Worm (Caenorhabditis elegans) whole organism, young adult: ENCODE data around the gene nhr-156.

Experiments
- F49E8.2 ChIP-seq: sonication (generic microtip); optimal IDR thresholded peaks from 3 replicates; lab custom pipeline; 2017; ENCODE audit warnings: missing genetic modification characterization, mild to moderate bottlenecking, missing compliant biosample characterization, antibody characterized with exemption, moderate library complexity; ENCODE audit not compliant: insufficient read depth
- F55B11.4 ChIP-seq: sonication (generic microtip); optimal IDR thresholded peaks from 2 replicates; lab custom pipeline; 2016; ENCODE audit warnings: missing compliant biosample characterization, missing genetic modification characterization, borderline replicate concordance; ENCODE audit not compliant: insufficient read depth
- F57A8.1 ChIP-seq: fragments of 200-800 bp; sonication (Bioruptor generic); optimal IDR thresholded peaks from 2 replicates; lab custom pipeline; 2018; ENCODE audit warnings: mild to moderate bottlenecking, missing genetic modification characterization, moderate library complexity, missing compliant biosample characterization
- F57C9.4 ChIP-seq: sonication (generic microtip); optimal IDR thresholded peaks from 2 replicates; lab custom pipeline; 2017; ENCODE audit warnings: mild to moderate bottlenecking, missing genetic modification characterization, missing compliant biosample characterization
- K12H6.12 ChIP-seq: fragments of 200-800 bp; sonication (Bioruptor generic); optimal IDR thresholded peaks from 2 replicates; lab custom pipeline; 2018; ENCODE audit warnings: mild to moderate bottlenecking, missing genetic modification characterization, missing compliant biosample characterization
- Y53F4B.3 ChIP-seq: fragments of 200-800 bp; sonication (Bioruptor generic); IDR thresholded peaks from 2 replicates; pipeline ENCODE4 v1.3.6; 2022; ENCODE audit warnings: missing genetic modification reagents, missing genetic modification characterization, missing compliant biosample characterization
- Y67H2A.10 ChIP-seq: fragments of 200-800 bp; sonication (Bioruptor generic); conservative IDR thresholded peaks from 2 replicates; pipeline ENCODE4 v1.3.6; 2022; ENCODE audit warnings: missing genetic modification reagents, missing genetic modification characterization, missing compliant biosample characterization
- ZK185.1 ChIP-seq: sonication (generic microtip); optimal IDR thresholded peaks from 2 replicates; lab custom pipeline; 2016; ENCODE audit warnings: mild to moderate bottlenecking, missing genetic modification characterization, missing compliant biosample characterization; ENCODE audit not compliant: poor library complexity, severe bottlenecking
- athp-1 ChIP-seq: sonication (generic microtip); optimal IDR thresholded peaks from 2 replicates; lab custom pipeline; 2017; ENCODE audit warnings: mild to moderate bottlenecking, missing genetic modification characterization, missing compliant biosample characterization
- attf-5 ChIP-seq: fragments of 200-800 bp; sonication (Bioruptor generic); optimal IDR thresholded peaks from 2 replicates; lab custom pipeline; 2018; ENCODE audit warnings: mild to moderate bottlenecking, missing genetic modification characterization, missing compliant biosample characterization
- cebp-1 ChIP-seq, 2 experiments: fragments of 200-800 bp in 1 of 2; sonication (Bioruptor generic) in 1 of 2; sonication (generic microtip) in 1 of 2; IDR thresholded peaks in 1 of 2; optimal IDR thresholded peaks in 1 of 2; 2 replicates each; pipeline versions ENCODE4 v1.3.6 to Lab custom; 2017 to 2022; ENCODE audit warnings: missing compliant biosample characterization in 2 of 2, missing genetic modification characterization in 2 of 2, mild to moderate bottlenecking in 1 of 2, missing genetic modification reagents in 1 of 2, moderate library complexity in 1 of 2
- ceh-100 ChIP-seq: fragments of 200-800 bp; sonication (Bioruptor generic); IDR thresholded peaks from 2 replicates; pipeline ENCODE4 v1.3.6; 2022; ENCODE audit warnings: missing genetic modification reagents, missing genetic modification characterization, missing compliant biosample characterization
- ceh-40 ChIP-seq: fragments of 200-800 bp; sonication (Bioruptor generic); IDR thresholded peaks from 2 replicates; pipeline ENCODE4 v1.3.6; 2022; ENCODE audit warnings: missing genetic modification characterization, missing compliant biosample characterization
- ceh-91 ChIP-seq: fragments of 200-800 bp; sonication (Bioruptor generic); IDR thresholded peaks from 2 replicates; pipeline ENCODE4 v1.3.6; 2022; ENCODE audit warnings: missing genetic modification reagents, missing genetic modification characterization, missing compliant biosample characterization
- dox-1 ChIP-seq: fragments of 200-800 bp; sonication (Bioruptor generic); IDR thresholded peaks from 2 replicates; pipeline ENCODE4 v1.3.6; 2022; ENCODE audit warnings: missing genetic modification reagents, missing genetic modification characterization, missing compliant biosample characterization
- dpl-1 ChIP-seq: fragments of 150-350 bp; optimal IDR thresholded peaks from 2 replicates; lab custom pipeline; 2014; ENCODE audit warnings: missing biosample characterization, missing genetic modification reagents, missing genetic modification characterization
- egrh-3 ChIP-seq: fragments of 200-800 bp; sonication (Bioruptor generic); IDR thresholded peaks from 2 replicates; pipeline ENCODE4 v1.3.6; 2022; ENCODE audit warnings: missing genetic modification reagents, missing genetic modification characterization, missing compliant biosample characterization
- gei-17 ChIP-seq: fragments of 200-800 bp; sonication (Bioruptor generic); optimal IDR thresholded peaks from 2 replicates; lab custom pipeline; 2018; ENCODE audit warnings: mild to moderate bottlenecking, missing genetic modification characterization, missing compliant biosample characterization
- hmg-20 ChIP-seq: fragments of 200-800 bp; sonication (Bioruptor generic); IDR thresholded peaks from 2 replicates; pipeline ENCODE4 v1.3.6; 2022; ENCODE audit warnings: missing genetic modification reagents, missing genetic modification characterization, missing compliant biosample characterization
- hrde-1 ChIP-seq: sonication (generic microtip); optimal IDR thresholded peaks from 2 replicates; lab custom pipeline; 2016; ENCODE audit warnings: missing genetic modification characterization, mild to moderate bottlenecking, missing compliant biosample characterization, moderate library complexity, missing genotype, missing genetic modification reagents, borderline replicate concordance
- lag-1 ChIP-seq: fragments of 200-800 bp; sonication (Bioruptor generic); IDR thresholded peaks from 2 replicates; pipeline ENCODE4 v1.3.6; 2022; ENCODE audit warnings: missing genetic modification reagents, missing genetic modification characterization, missing compliant biosample characterization
- lir-1 ChIP-seq: fragments of 200-800 bp; sonication (Bioruptor generic); conservative IDR thresholded peaks from 2 replicates; pipeline ENCODE4 v1.3.6; 2022; ENCODE audit warnings: missing genetic modification reagents, missing genetic modification characterization, missing compliant biosample characterization
- lsl-1 ChIP-seq: fragments of 200-800 bp; sonication (Bioruptor generic); optimal IDR thresholded peaks from 2 replicates; lab custom pipeline; 2018; ENCODE audit warnings: mild to moderate bottlenecking, missing genetic modification characterization, moderate library complexity, missing compliant biosample characterization
- madf-10 ChIP-seq: sonication (generic microtip); optimal IDR thresholded peaks from 2 replicates; lab custom pipeline; 2016; ENCODE audit warnings: mild to moderate bottlenecking, missing genetic modification characterization, missing compliant biosample characterization
- madf-6 ChIP-seq: fragments of 200-800 bp; sonication (Bioruptor generic); IDR thresholded peaks from 2 replicates; pipeline ENCODE4 v1.3.6; 2022; ENCODE audit warnings: missing genetic modification reagents, missing genetic modification characterization, missing compliant biosample characterization
- nfya-1 ChIP-seq: sonication (generic microtip); optimal IDR thresholded peaks from 2 replicates; lab custom pipeline; 2017; ENCODE audit warnings: antibody characterized with exemption, missing compliant biosample characterization, missing genetic modification characterization, borderline replicate concordance; ENCODE audit not compliant: insufficient read depth
- nfya-2 ChIP-seq: fragments of 200-800 bp; sonication (Bioruptor generic); IDR thresholded peaks from 2 replicates; pipeline ENCODE4 v1.3.6; 2022; ENCODE audit warnings: missing genetic modification reagents, missing genetic modification characterization, missing compliant biosample characterization
- nfyb-1 ChIP-seq: fragments of 200-800 bp; sonication (Bioruptor generic); IDR thresholded peaks from 2 replicates; pipeline ENCODE4 v1.3.6; 2022; ENCODE audit warnings: missing genetic modification reagents, missing genetic modification characterization, missing compliant biosample characterization
- nhr-179 ChIP-seq: sonication (generic microtip); optimal IDR thresholded peaks from 2 replicates; lab custom pipeline; 2016; ENCODE audit warnings: mild to moderate bottlenecking, missing genetic modification characterization, missing compliant biosample characterization
- repo-1 ChIP-seq: sonication (generic microtip); optimal IDR thresholded peaks from 2 replicates; lab custom pipeline; 2017; ENCODE audit warnings: mild to moderate bottlenecking, missing genetic modification characterization, missing compliant biosample characterization
- sptf-2 ChIP-seq: fragments of 200-800 bp; sonication (Bioruptor generic); optimal IDR thresholded peaks from 2 replicates; lab custom pipeline; 2018; ENCODE audit warnings: mild to moderate bottlenecking, missing genetic modification characterization, missing compliant biosample characterization
- tbp1 ChIP-seq: fragments of 200-800 bp; sonication (Bioruptor generic); optimal IDR thresholded peaks from 2 replicates; lab custom pipeline; 2018; ENCODE audit warnings: mild to moderate bottlenecking, missing genetic modification characterization, missing compliant biosample characterization
- zfh-2 ChIP-seq: fragments of 200-800 bp; sonication (Bioruptor generic); conservative IDR thresholded peaks from 2 replicates; pipeline ENCODE4 v1.3.6; 2022; ENCODE audit warnings: missing genetic modification reagents, missing genetic modification characterization, missing compliant biosample characterization
- ztf-18 ChIP-seq: sonication (generic microtip); optimal IDR thresholded peaks from 2 replicates; lab custom pipeline; 2016; ENCODE audit warnings: missing genotype, mild to moderate bottlenecking, missing genetic modification characterization, missing compliant biosample characterization

nhr-156 gene

ce11 chrV:3894661-3895060 lies 11.2 kb upstream of the nhr-156 start, which contains the start of gene sre-9:
Gene sre-9 (plus strand): TSS chrV:3894961.
- TF ChIP-seq tbp1 (GFP tag; lab: Kevin White, UChicago) (no peak), lsl-1 (GFP tag; lab: Kevin White, UChicago) (no peak), athp-1 (no peak), K12H6.12 (tag; lab: Kevin White, UChicago) (no peak), ceh-40 (no peak), madf-10 (tag; lab: Kevin White, UChicago) (no peak), ztf-18 (tag; lab: Kevin White, UChicago) (no peak), Y53F4B.3 (GFP tag; lab: Robert Waterston, UW) (no peak), F57C9.4 (tag; lab: Kevin White, UChicago) (no peak), F57A8.1 (no peak), madf-6 (GFP tag; lab: Robert Waterston, UW) (no peak), lir-1 (GFP tag; lab: Robert Waterston, UW) (no peak), hrde-1 (tag; lab: Kevin White, UChicago) (no peak), attf-5 (GFP tag; lab: Kevin White, UChicago) (no peak), nfya-1 (tag; lab: Kevin White, UChicago) (no peak), F55B11.4 (no peak), dox-1 (GFP tag; lab: Robert Waterston, UW) (no peak)

ce11 chrV:3896018-3896417 lies 9.9 kb upstream of the nhr-156 start:
- TF ChIP-seq nhr-179 (no peak), lag-1 (GFP tag; lab: Robert Waterston, UW) (no peak), repo-1 (tag; lab: Kevin White, UChicago) (no peak), ceh-40 (no peak), madf-10 (tag; lab: Kevin White, UChicago) (no peak), cebp-1 (GFP tag; IDR thresholded peaks at IDR 0.05; lab: Robert Waterston, UW) (no peak), cebp-1 (tag; optimal IDR thresholded peaks at IDR 0.05; lab: Kevin White, UChicago) (no peak), ZK185.1 (tag; lab: Kevin White, UChicago) (no peak), attf-5 (GFP tag; lab: Kevin White, UChicago) (no peak), nfyb-1 (GFP tag; lab: Robert Waterston, UW) (no peak), nfya-2 (no peak), egrh-3 (GFP tag; lab: Robert Waterston, UW) (no peak), F49E8.2 (tag; lab: Kevin White, UChicago) (no peak), lsl-1 (GFP tag; lab: Kevin White, UChicago) (no peak), sptf-2 (GFP tag; lab: Kevin White, UChicago) (no peak)

- TF ChIP-seq Y53F4B.3 (GFP tag; lab: Robert Waterston, UW) (no peak), madf-6 (GFP tag; lab: Robert Waterston, UW) (no peak), ceh-91 (GFP tag; lab: Robert Waterston, UW) (no peak), dpl-1 (GFP tag; lab: Kevin White, UChicago) (no peak), hmg-20 (GFP tag; lab: Robert Waterston, UW) (no peak), F49E8.2 (tag; lab: Kevin White, UChicago) (no peak), ceh-100 (GFP tag; lab: Robert Waterston, UW) (no peak), Y67H2A.10 (GFP tag; lab: Robert Waterston, UW) (no peak), lag-1 (GFP tag; lab: Robert Waterston, UW) (no peak), zfh-2 (no peak), gei-17 (GFP tag; lab: Kevin White, UChicago) (no peak)
Measured at ce11 chrV:3900102-3900501, 5.8 kb upstream of the nhr-156 start, which contains the start of gene irld-22. Gene irld-22 (minus strand): TSS chrV:3900202.
